Worm (Caenorhabditis elegans): Measurements from ENCODE around the gene T04C12.33.

DNA sequence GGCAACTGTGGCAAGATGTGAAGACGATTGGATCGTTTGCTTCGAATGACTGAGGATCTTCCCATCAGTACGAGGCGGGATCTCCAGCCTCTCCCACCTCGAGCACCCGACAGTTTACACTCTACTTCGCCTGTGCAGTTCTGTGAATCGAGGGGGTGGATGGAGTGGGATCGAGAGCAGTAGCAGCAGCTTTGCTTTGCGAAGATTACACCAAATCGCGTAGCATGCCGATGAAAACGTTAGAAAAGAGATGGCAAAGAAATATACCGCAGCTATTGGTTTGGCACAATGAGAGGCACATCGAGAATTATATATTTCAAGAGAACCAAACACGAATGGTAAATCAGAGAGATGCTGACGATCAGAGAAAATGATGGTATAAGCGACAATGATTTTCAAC lies 22.4 kb downstream of the T04C12.33 start, which contains the start of gene act-3:
- TF ChIP-seq dao-5 (tag; optimal IDR thresholded peaks at IDR 0.05) (no peak), W03F9.2 (tag; optimal IDR thresholded peaks at IDR 0.05) (no peak)

Measured in whole organism, L4/young adult.